Worm (Caenorhabditis elegans) whole organism, mixed stage, embryonic: ENCODE measurements around the gene Y56A3A.6.

Experiments
- elt-3 ChIP-seq: fragments of 150-350 bp; optimal IDR thresholded peaks from 2 replicates; lab custom pipeline; 2014; ENCODE audit warnings: missing biosample characterization, missing genetic modification characterization
- hlh-1 ChIP-seq: fragments of 150-350 bp; optimal IDR thresholded peaks from 2 replicates; lab custom pipeline; 2014; ENCODE audit warnings: missing biosample characterization, missing genetic modification reagents, missing genetic modification characterization
- lin-13 ChIP-seq: fragments of 150-350 bp; optimal IDR thresholded peaks from 2 replicates; lab custom pipeline; 2014; ENCODE audit warnings: missing biosample characterization, missing genetic modification characterization
- lin-32 ChIP-seq: fragments of 200-800 bp; sonication (Bioruptor generic); optimal IDR thresholded peaks from 2 replicates; lab custom pipeline; 2018; ENCODE audit warnings: mild to moderate bottlenecking, missing genetic modification characterization, missing compliant biosample characterization
- mab-5 ChIP-seq: fragments of 150-350 bp; optimal IDR thresholded peaks from 2 replicates; lab custom pipeline; 2014; ENCODE audit warnings: missing biosample characterization, missing genetic modification characterization
- snpc-4 ChIP-seq: fragments of 150-350 bp; optimal IDR thresholded peaks from 2 replicates; lab custom pipeline; 2014; ENCODE audit warnings: missing biosample characterization, missing genetic modification characterization
- unc-62 ChIP-seq: fragments of 150-350 bp; optimal IDR thresholded peaks from 2 replicates; lab custom pipeline; 2014; ENCODE audit warnings: missing biosample characterization, missing genetic modification reagents, missing genetic modification characterization
- ztf-11 ChIP-seq: fragments of 150-350 bp; optimal IDR thresholded peaks from 2 replicates; lab custom pipeline; 2014; ENCODE audit warnings: missing biosample characterization, missing genetic modification characterization

DNA sequence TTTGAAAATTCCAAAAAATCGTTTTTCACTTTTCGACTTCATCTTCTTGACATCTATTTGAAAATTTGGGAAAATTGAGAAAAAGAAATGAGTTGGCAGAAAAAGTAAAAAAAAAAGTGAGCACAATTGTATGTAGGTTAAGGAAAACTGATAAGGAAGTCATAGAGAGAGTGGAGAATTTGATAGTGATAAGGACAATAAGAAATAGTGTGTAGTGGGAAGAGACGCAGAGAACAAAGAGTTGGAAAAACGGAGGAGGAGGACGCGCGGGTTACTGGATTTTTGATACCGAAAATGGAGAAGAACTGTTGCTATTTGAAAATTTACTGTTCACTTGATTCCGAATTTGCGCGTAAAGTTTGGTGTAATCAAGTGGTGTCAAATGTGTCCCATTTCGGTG is at the start of gene Y56A3A.6:
- TF ChIP-seq ztf-11 (tag; lab: Kevin White, UChicago) (no peak), snpc-4 (tag; lab: Kevin White, UChicago) (no peak), lin-32 (GFP tag; lab: Kevin White, UChicago) (no peak), unc-62 (GFP tag; lab: Kevin White, UChicago) (no peak), elt-3 (tag; lab: Kevin White, UChicago) (no peak), lin-13 (tag; lab: Kevin White, UChicago) (no peak), mab-5 (tag; lab: Kevin White, UChicago) (no peak), hlh-1 (tag; lab: Kevin White, UChicago) (no peak)
